Worm (Caenorhabditis elegans) whole organism, L3 larva: ENCODE measurements around the gene str-130.

Experiments used
- R02D3.7 ChIP-seq: fragments of 150-350 bp; optimal IDR thresholded peaks from 2 replicates; lab custom pipeline; 2014; ENCODE audit warnings: missing biosample characterization, missing genetic modification characterization
- ama-1 ChIP-seq: fragments of 150-350 bp; optimal IDR thresholded peaks from 2 replicates; lab custom pipeline; 2018
- mdl-1 ChIP-seq: fragments of 150-350 bp; optimal IDR thresholded peaks from 2 replicates; lab custom pipeline; 2014; ENCODE audit warnings: missing biosample characterization, missing genetic modification characterization
- nhr-28 ChIP-seq: fragments of 150-350 bp; optimal IDR thresholded peaks from 2 replicates; lab custom pipeline; 2014; ENCODE audit warnings: missing biosample characterization, missing genetic modification characterization
- nhr-76 ChIP-seq: fragments of 150-350 bp; sonication (generic microtip); optimal IDR thresholded peaks from 5 replicates; lab custom pipeline; 2014; ENCODE audit warnings: missing biosample characterization, missing genetic modification characterization

ce11 chrV:8046706-8047105 lies 43.8 kb downstream of the str-130 start, which contains the start of gene ZC513.3:
- TF ChIP-seq mdl-1 (tag; lab: Kevin White, UChicago) (no peak), nhr-76 (tag; lab: Kevin White, UChicago) (no peak), R02D3.7 (no peak), ama-1 (no peak), nhr-28 (tag; lab: Kevin White, UChicago) (no peak)
